Fruit fly (Drosophila melanogaster) whole organism, adult: ENCODE results near the gene CG7966.
A peak's percentile ranks its signal among the peaks of the same experiment; 100 is the strongest.

ENCODE experiments used
- CG11617 ChIP-seq: fragments of 200-800 bp; sonication (Bioruptor generic); optimal IDR thresholded peaks from 2 replicates; lab custom pipeline; 2017; ENCODE audit warnings: mild to moderate bottlenecking, missing biosample characterization, missing genetic modification reagents, missing genetic modification characterization
- CG12768 ChIP-seq: fragments of 200-800 bp; sonication (Bioruptor generic); optimal IDR thresholded peaks from 2 replicates; lab custom pipeline; 2017; ENCODE audit warnings: missing biosample characterization, missing genetic modification characterization, mild to moderate bottlenecking, moderate library complexity, missing genetic modification reagents
- CG14711 ChIP-seq: fragments of 200-800 bp; sonication (Bioruptor generic); optimal IDR thresholded peaks from 2 replicates; lab custom pipeline; 2018; ENCODE audit warnings: missing biosample characterization, mild to moderate bottlenecking, missing genetic modification characterization, moderate library complexity
- CG1620 ChIP-seq: fragments of 200-800 bp; sonication (Bioruptor generic); optimal IDR thresholded peaks from 2 replicates; lab custom pipeline; 2016; ENCODE audit warnings: missing biosample characterization, missing genetic modification characterization
- CG33017 ChIP-seq: fragments of 200-800 bp; sonication (Bioruptor generic); optimal IDR thresholded peaks from 2 replicates; lab custom pipeline; 2018; ENCODE audit warnings: missing biosample characterization, mild to moderate bottlenecking, missing genetic modification characterization, moderate library complexity
- CG5204 ChIP-seq: fragments of 200-800 bp; sonication (Bioruptor generic); optimal IDR thresholded peaks from 2 replicates; lab custom pipeline; 2016; ENCODE audit warnings: missing biosample characterization, missing genetic modification characterization
- CG7045 ChIP-seq: fragments of 200-800 bp; sonication (Bioruptor generic); optimal IDR thresholded peaks from 2 replicates; lab custom pipeline; 2017; ENCODE audit warnings: missing biosample characterization, mild to moderate bottlenecking, missing genetic modification characterization
- CG7101 ChIP-seq: fragments of 200-800 bp; sonication (Bioruptor generic); optimal IDR thresholded peaks from 2 replicates; lab custom pipeline; 2018; ENCODE audit warnings: missing biosample characterization, mild to moderate bottlenecking, missing genetic modification characterization, moderate library complexity
- Clk ChIP-seq: fragments of 200-800 bp; sonication (Bioruptor generic); optimal IDR thresholded peaks from 2 replicates; lab custom pipeline; 2017; ENCODE audit warnings: missing biosample characterization, missing genetic modification characterization
- Crg-1 ChIP-seq: fragments of 200-800 bp; sonication (Bioruptor generic); optimal IDR thresholded peaks from 2 replicates; lab custom pipeline; 2016; ENCODE audit warnings: missing biosample characterization, missing genetic modification characterization
- Hr96 ChIP-seq: fragments of 200-800 bp; sonication (Bioruptor generic); optimal IDR thresholded peaks from 2 replicates; lab custom pipeline; 2016; ENCODE audit warnings: missing biosample characterization, missing genetic modification characterization
- Mnt ChIP-seq: fragments of 200-800 bp; sonication (Bioruptor generic); optimal IDR thresholded peaks from 2 replicates; lab custom pipeline; 2016; ENCODE audit warnings: missing biosample characterization, mild to moderate bottlenecking, missing genetic modification characterization
- bab1 ChIP-seq: fragments of 200-800 bp; sonication (Bioruptor generic); optimal IDR thresholded peaks from 3 replicates; lab custom pipeline; 2019; ENCODE audit warnings: missing biosample characterization, mild to moderate bottlenecking, missing genetic modification characterization, moderate library complexity
- cic ChIP-seq: fragments of 200-800 bp; sonication (Bioruptor generic); optimal IDR thresholded peaks from 2 replicates; lab custom pipeline; 2017; ENCODE audit warnings: missing biosample characterization, mild to moderate bottlenecking, missing genetic modification characterization, moderate library complexity
- cnc ChIP-seq, 2 experiments: fragments of >200 bp; optimal IDR thresholded peaks; 2 replicates each; lab custom pipeline; 2017
- kay ChIP-seq: fragments of 200-800 bp; sonication (Bioruptor generic); peaks from one replicate; lab custom pipeline; 2016; ENCODE audit warnings: missing biosample characterization, missing genetic modification characterization, borderline replicate concordance
- ovo ChIP-seq: fragments of 200-800 bp; sonication (Bioruptor generic); optimal IDR thresholded peaks from 2 replicates; lab custom pipeline; 2016; ENCODE audit warnings: missing biosample characterization, missing genetic modification characterization
- pad ChIP-seq: fragments of 200-800 bp; sonication (Bioruptor generic); optimal IDR thresholded peaks from 3 replicates; lab custom pipeline; 2017; ENCODE audit warnings: missing biosample characterization, missing genetic modification characterization, mild to moderate bottlenecking, moderate library complexity, missing genetic modification reagents
- tj ChIP-seq: fragments of 200-800 bp; sonication (Bioruptor generic); optimal IDR thresholded peaks from 3 replicates; lab custom pipeline; 2017; ENCODE audit warnings: missing biosample characterization, mild to moderate bottlenecking, missing genetic modification characterization, moderate library complexity
- toe ChIP-seq: fragments of 200-800 bp; sonication (Bioruptor generic); optimal IDR thresholded peaks from 2 replicates; lab custom pipeline; 2016; ENCODE audit warnings: missing biosample characterization, missing genetic modification characterization

Gene CG7966

dm6 chr3R:13082382-13082781 is 31.1 kb upstream of the CG7966 start:
- TF ChIP-seq CG7045 (GFP tag; lab: Kevin White, UChicago): no peak
- no peak for TF ChIP-seq CG5204
- no peak for TF ChIP-seq CG33017 (tag; lab: Kevin White, UChicago)
- TF ChIP-seq Clk (GFP tag; lab: Kevin White, UChicago): no peak
- TF ChIP-seq CG7101 (tag; lab: Kevin White, UChicago): no peak
- TF ChIP-seq CG12768: no peak
- TF ChIP-seq toe (GFP tag; lab: Kevin White, UChicago): no peak
- no peak for TF ChIP-seq CG14711 (tag; lab: Kevin White, UChicago)
- no peak for TF ChIP-seq bab1 (GFP tag; lab: Kevin White, UChicago)
- TF ChIP-seq tj: no peak
- TF ChIP-seq kay: no peak
- TF ChIP-seq ovo (GFP tag; lab: Kevin White, UChicago): no peak
- no peak for TF ChIP-seq CG1620 (GFP tag; lab: Kevin White, UChicago)
- TF ChIP-seq cic (GFP tag; lab: Kevin White, UChicago): no peak

- TF ChIP-seq ovo (GFP tag; lab: Kevin White, UChicago) (no peak), tj (no peak), CG1620 (GFP tag; lab: Kevin White, UChicago) (peak; percentile 49), CG7045 (GFP tag; lab: Kevin White, UChicago) (no peak), toe (GFP tag; lab: Kevin White, UChicago) (no peak), cic (GFP tag; lab: Kevin White, UChicago) (no peak), bab1 (GFP tag; lab: Kevin White, UChicago) (peak; percentile 77), Crg-1 (GFP tag; lab: Kevin White, UChicago) (no peak), CG12768 (no peak), CG14711 (tag; lab: Kevin White, UChicago) (no peak), CG33017 (tag; lab: Kevin White, UChicago) (no peak), CG7101 (tag; lab: Kevin White, UChicago) (no peak), pad (GFP tag; lab: Kevin White, UChicago) (peak; percentile 13), kay (no peak), Clk (GFP tag; lab: Kevin White, UChicago) (no peak)
These were observed 27.0 kb upstream of the CG7966 start for dm6 chr3R:13078263-13078662.

- TF ChIP-seq Clk (GFP tag; lab: Kevin White, UChicago) (no peak), toe (GFP tag; lab: Kevin White, UChicago) (no peak), kay (no peak), CG5204 (no peak), ovo (GFP tag; lab: Kevin White, UChicago) (no peak), pad (GFP tag; lab: Kevin White, UChicago) (no peak), tj (no peak), Crg-1 (GFP tag; lab: Kevin White, UChicago) (no peak), CG11617 (GFP tag; lab: Kevin White, UChicago) (no peak), CG1620 (GFP tag; lab: Kevin White, UChicago) (no peak), cnc (optimal IDR thresholded peaks at IDR 0.05; lab: Kevin White, UChicago) (no peak), bab1 (GFP tag; lab: Kevin White, UChicago) (no peak), Hr96 (GFP tag; lab: Kevin White, UChicago) (no peak), CG14711 (tag; lab: Kevin White, UChicago) (no peak)
These were observed 26.0 kb upstream of the CG7966 start for dm6 chr3R:13077262-13077661.

- TF ChIP-seq kay (no peak), CG1620 (GFP tag; lab: Kevin White, UChicago) (no peak), CG14711 (tag; lab: Kevin White, UChicago) (no peak), cnc (optimal IDR thresholded peaks at IDR 0.05; lab: Kevin White, UChicago) (no peak), tj (no peak), cic (GFP tag; lab: Kevin White, UChicago) (no peak), Crg-1 (GFP tag; lab: Kevin White, UChicago) (no peak), bab1 (GFP tag; lab: Kevin White, UChicago) (no peak), CG5204 (no peak), CG12768 (no peak)
These were observed 24.5 kb upstream of the CG7966 start for dm6 chr3R:13075728-13076127.

- TF ChIP-seq tj: no peak
- TF ChIP-seq Mnt (GFP tag; lab: Kevin White, UChicago): no peak
- TF ChIP-seq CG7101 (tag; lab: Kevin White, UChicago): no peak
- no peak for TF ChIP-seq CG1620 (GFP tag; lab: Kevin White, UChicago)
- no peak for TF ChIP-seq CG7045 (GFP tag; lab: Kevin White, UChicago)
- TF ChIP-seq bab1 (GFP tag; lab: Kevin White, UChicago): no peak
- TF ChIP-seq CG33017 (tag; lab: Kevin White, UChicago): no peak
- TF ChIP-seq Crg-1 (GFP tag; lab: Kevin White, UChicago): no peak
- no peak for TF ChIP-seq pad (GFP tag; lab: Kevin White, UChicago)
- no peak for TF ChIP-seq Clk (GFP tag; lab: Kevin White, UChicago)
- no peak for TF ChIP-seq kay
- TF ChIP-seq cic (GFP tag; lab: Kevin White, UChicago): no peak
- no peak for TF ChIP-seq CG5204
- TF ChIP-seq CG14711 (tag; lab: Kevin White, UChicago): no peak
- no peak for TF ChIP-seq cnc (optimal IDR thresholded peaks at IDR 0.05; lab: Kevin White, UChicago)
These were observed 23.3 kb upstream of the CG7966 start for dm6 chr3R:13074588-13074987.

- TF ChIP-seq toe (GFP tag; lab: Kevin White, UChicago) (no peak), Crg-1 (GFP tag; lab: Kevin White, UChicago) (no peak), Clk (GFP tag; lab: Kevin White, UChicago) (no peak), CG5204 (no peak)
These were observed 21.9 kb upstream of the CG7966 start for dm6 chr3R:13073174-13073573.
